Worm (Caenorhabditis elegans) whole organism, L4 larva: ENCODE measurements around the gene max-2.

ENCODE experiments used
- F26F4.8 ChIP-seq: fragments of 200-800 bp; sonication (Bioruptor generic); conservative IDR thresholded peaks from 2 replicates; pipeline ENCODE4 v1.3.6; 2022; ENCODE audit warnings: missing genetic modification characterization, missing compliant biosample characterization
- F37D6.2 ChIP-seq: sonication (generic microtip); optimal IDR thresholded peaks from 2 replicates; lab custom pipeline; 2016; ENCODE audit warnings: mild to moderate bottlenecking, missing genetic modification characterization, missing compliant biosample characterization
- F44E2.7 ChIP-seq: fragments of 200-800 bp; sonication (Bioruptor generic); IDR thresholded peaks from 2 replicates; pipeline ENCODE4 v2.1.2; 2022; ENCODE audit warnings: missing genetic modification characterization, missing compliant biosample characterization
- R02D3.7 ChIP-seq: fragments of 150-350 bp; sonication (generic microtip); optimal IDR thresholded peaks from 3 replicates; lab custom pipeline; 2014; ENCODE audit warnings: missing biosample characterization, missing genetic modification characterization
- Y75B8A.6 ChIP-seq: fragments of 200-800 bp; sonication (Bioruptor generic); IDR thresholded peaks from 2 replicates; pipeline ENCODE4 v1.3.6; 2022; ENCODE audit warnings: missing genetic modification reagents, missing genetic modification characterization, missing compliant biosample characterization
- ZK337.2 ChIP-seq: fragments of 200-800 bp; sonication (Bioruptor generic); IDR thresholded peaks from 2 replicates; pipeline ENCODE4 v1.3.6; 2022; ENCODE audit warnings: missing genetic modification reagents, missing genetic modification characterization, missing compliant biosample characterization
- aly-2 ChIP-seq: sonication (generic microtip); optimal IDR thresholded peaks from 2 replicates; lab custom pipeline; 2018; ENCODE audit warnings: missing biosample characterization, missing genetic modification characterization
- ceh-20 ChIP-seq: fragments of 200-800 bp; sonication (Bioruptor generic); IDR thresholded peaks from 2 replicates; pipeline ENCODE4 v1.3.6; 2022; ENCODE audit warnings: missing genetic modification reagents, missing genetic modification characterization, missing compliant biosample characterization
- ceh-32 ChIP-seq: sonication (generic microtip); optimal IDR thresholded peaks from 2 replicates; lab custom pipeline; 2016; ENCODE audit warnings: mild to moderate bottlenecking, missing genetic modification characterization, missing compliant biosample characterization; ENCODE audit not compliant: poor library complexity
- ceh-44 ChIP-seq: fragments of 200-800 bp; sonication (Bioruptor generic); IDR thresholded peaks from 2 replicates; pipeline ENCODE4 v1.3.6; 2022; ENCODE audit warnings: missing genetic modification reagents, missing genetic modification characterization, missing compliant biosample characterization
- daf-8 ChIP-seq: fragments of 200-800 bp; sonication (Bioruptor generic); IDR thresholded peaks from 2 replicates; pipeline ENCODE4 v1.3.6; 2022; ENCODE audit warnings: missing genetic modification characterization, missing compliant biosample characterization
- dmd-9 ChIP-seq: fragments of 200-800 bp; sonication (Bioruptor generic); IDR thresholded peaks from 2 replicates; pipeline ENCODE4 v1.3.6; 2022; ENCODE audit warnings: missing genetic modification reagents, missing genetic modification characterization, missing compliant biosample characterization
- dve-1 ChIP-seq: sonication (generic microtip); optimal IDR thresholded peaks from 2 replicates; lab custom pipeline; 2017; ENCODE audit warnings: antibody characterized with exemption, mild to moderate bottlenecking, missing genetic modification characterization, missing compliant biosample characterization; ENCODE audit not compliant: insufficient read depth
- fos-1 ChIP-seq: fragments of 150-350 bp; optimal IDR thresholded peaks from 2 replicates; lab custom pipeline; 2014; ENCODE audit warnings: missing biosample characterization, missing genetic modification characterization
- hif-1 ChIP-seq, 2 experiments: sonication (generic microtip); optimal IDR thresholded peaks; 2 replicates each; lab custom pipeline; 2016 to 2017; ENCODE audit warnings: missing compliant biosample characterization in 2 of 2, missing genetic modification characterization in 2 of 2, missing genetic modification reagents in 2 of 2, missing genotype in 2 of 2, mild to moderate bottlenecking in 1 of 2
- hlh-11 ChIP-seq: fragments of 200-800 bp; sonication (Bioruptor generic); optimal IDR thresholded peaks from 2 replicates; lab custom pipeline; 2018; ENCODE audit warnings: mild to moderate bottlenecking, missing genetic modification characterization, missing compliant biosample characterization
- jun-1 ChIP-seq: fragments of 150-350 bp; optimal IDR thresholded peaks from 2 replicates; lab custom pipeline; 2014; ENCODE audit warnings: missing biosample characterization, missing genetic modification reagents, missing genetic modification characterization
- lim-7 ChIP-seq: fragments of 200-800 bp; sonication (Bioruptor generic); IDR thresholded peaks from 2 replicates; pipeline ENCODE4 v1.3.6; 2022; ENCODE audit warnings: missing genetic modification characterization, missing compliant biosample characterization
- lin-13 ChIP-seq: fragments of 150-350 bp; optimal IDR thresholded peaks from 2 replicates; lab custom pipeline; 2014; ENCODE audit warnings: missing biosample characterization, missing genetic modification reagents, missing genetic modification characterization
- lin-29 ChIP-seq: fragments of 200-800 bp; sonication (Bioruptor generic); IDR thresholded peaks from 2 replicates; pipeline ENCODE4 v1.3.6; 2022; ENCODE audit warnings: missing genetic modification reagents, missing genetic modification characterization, missing compliant biosample characterization
- lin-38 ChIP-seq: fragments of 200-800 bp; sonication (Bioruptor generic); IDR thresholded peaks from 2 replicates; pipeline ENCODE4 v1.3.6; 2022; ENCODE audit warnings: missing genetic modification reagents, missing genetic modification characterization, missing compliant biosample characterization
- lir-3 ChIP-seq: sonication (generic microtip); optimal IDR thresholded peaks from 2 replicates; lab custom pipeline; 2016; ENCODE audit warnings: mild to moderate bottlenecking, missing genetic modification characterization, missing compliant biosample characterization
- lsy-2 ChIP-seq, 2 experiments: fragments of 150-350 bp in 1 of 2; sonication (generic microtip) in 1 of 2; optimal IDR thresholded peaks; 2 replicates each; lab custom pipeline; 2014 to 2017; ENCODE audit warnings: missing biosample characterization in 2 of 2, missing genetic modification characterization in 2 of 2
- madf-5 ChIP-seq, 2 experiments: fragments of 200-800 bp; sonication (Bioruptor generic); IDR thresholded peaks; 2 replicates each; pipeline ENCODE4 v1.3.6; 2022; ENCODE audit warnings: missing compliant biosample characterization in 2 of 2, missing genetic modification characterization in 2 of 2
- madf-9 ChIP-seq: fragments of 200-800 bp; sonication (Bioruptor generic); conservative IDR thresholded peaks from 2 replicates; pipeline ENCODE4 v1.3.6; 2022; ENCODE audit warnings: missing genetic modification reagents, missing genetic modification characterization, missing compliant biosample characterization
- mdl-1 ChIP-seq, 2 experiments: fragments of 150-350 bp in 1 of 2; sonication (generic microtip) in 1 of 2; optimal IDR thresholded peaks; 2 replicates each; lab custom pipeline; 2014 to 2017; ENCODE audit warnings: missing biosample characterization in 2 of 2, missing genetic modification characterization in 2 of 2
- mep-1 ChIP-seq: fragments of 150-350 bp; sonication (generic microtip); optimal IDR thresholded peaks from 3 replicates; lab custom pipeline; 2014; ENCODE audit warnings: missing biosample characterization, missing genetic modification characterization
- mxl-2 ChIP-seq: fragments of 200-800 bp; sonication (Bioruptor generic); conservative IDR thresholded peaks from 2 replicates; pipeline ENCODE4 v1.3.6; 2022; ENCODE audit warnings: missing genetic modification reagents, missing genetic modification characterization, missing compliant biosample characterization
- nhr-10 ChIP-seq: fragments of 150-350 bp; optimal IDR thresholded peaks from 2 replicates; lab custom pipeline; 2014; ENCODE audit warnings: missing biosample characterization, missing genetic modification characterization
- nhr-11 ChIP-seq: fragments of 150-350 bp; optimal IDR thresholded peaks from 2 replicates; lab custom pipeline; 2014; ENCODE audit warnings: missing biosample characterization, missing genetic modification characterization
- nhr-111 ChIP-seq: fragments of 200-800 bp; sonication (Bioruptor generic); optimal IDR thresholded peaks from 2 replicates; lab custom pipeline; 2018; ENCODE audit warnings: mild to moderate bottlenecking, missing genetic modification characterization, missing compliant biosample characterization
- nhr-237 ChIP-seq: sonication (generic microtip); optimal IDR thresholded peaks from 2 replicates; lab custom pipeline; 2017; ENCODE audit warnings: missing biosample characterization, missing genetic modification characterization
- nhr-25 ChIP-seq: sonication (generic microtip); optimal IDR thresholded peaks from 2 replicates; lab custom pipeline; 2017; ENCODE audit warnings: missing genetic modification characterization, mild to moderate bottlenecking, missing compliant biosample characterization, antibody characterized with exemption, moderate library complexity, borderline replicate concordance; ENCODE audit not compliant: insufficient read depth
- nhr-28 ChIP-seq: fragments of 150-350 bp; optimal IDR thresholded peaks from 2 replicates; lab custom pipeline; 2014; ENCODE audit warnings: missing biosample characterization, missing genetic modification characterization
- nhr-42 ChIP-seq: fragments of 200-800 bp; sonication (Bioruptor generic); IDR thresholded peaks from 2 replicates; pipeline ENCODE4 v1.3.6; 2022; ENCODE audit warnings: missing genetic modification characterization, missing compliant biosample characterization
- nhr-6 ChIP-seq: fragments of 150-350 bp; optimal IDR thresholded peaks from 2 replicates; lab custom pipeline; 2014; ENCODE audit warnings: missing biosample characterization, missing genetic modification characterization
- php-3 ChIP-seq: fragments of 200-800 bp; sonication (Bioruptor generic); IDR thresholded peaks from 2 replicates; pipeline ENCODE4 v1.3.6; 2022; ENCODE audit warnings: missing genetic modification reagents, missing genetic modification characterization, missing compliant biosample characterization
- pqm-1 ChIP-seq: sonication (generic microtip); optimal IDR thresholded peaks from 2 replicates; lab custom pipeline; 2017; ENCODE audit warnings: missing biosample characterization, missing genetic modification characterization
- rbr-2 ChIP-seq: sonication (generic microtip); optimal IDR thresholded peaks from 2 replicates; lab custom pipeline; 2016; ENCODE audit warnings: missing genotype, missing genetic modification characterization, missing compliant biosample characterization
- saeg-2 ChIP-seq: fragments of 200-800 bp; sonication (Bioruptor generic); IDR thresholded peaks from 2 replicates; pipeline ENCODE4 v1.3.6; 2022; ENCODE audit warnings: missing genetic modification reagents, missing genetic modification characterization, missing compliant biosample characterization
- sdz-12 ChIP-seq: fragments of 200-800 bp; sonication (Bioruptor generic); optimal IDR thresholded peaks from 2 replicates; lab custom pipeline; 2018; ENCODE audit warnings: mild to moderate bottlenecking, missing genetic modification characterization, missing compliant biosample characterization
- snpc-1.2 ChIP-seq: fragments of 200-800 bp; sonication (Bioruptor generic); IDR thresholded peaks from 2 replicates; pipeline ENCODE4 v1.3.6; 2022; ENCODE audit warnings: missing genetic modification reagents, missing genetic modification characterization, missing compliant biosample characterization
- snpc-4 ChIP-seq: fragments of 150-350 bp; optimal IDR thresholded peaks from 2 replicates; lab custom pipeline; 2014; ENCODE audit warnings: missing biosample characterization, missing genetic modification characterization
- spr-1 ChIP-seq: sonication (generic microtip); optimal IDR thresholded peaks from 2 replicates; lab custom pipeline; 2016; ENCODE audit warnings: mild to moderate bottlenecking, missing genetic modification characterization, missing compliant biosample characterization
- spr-3 ChIP-seq: fragments of 200-800 bp; sonication (Bioruptor generic); optimal IDR thresholded peaks from 2 replicates; lab custom pipeline; 2018; ENCODE audit warnings: mild to moderate bottlenecking, missing genetic modification characterization, missing compliant biosample characterization
- tra-1 ChIP-seq: fragments of 200-800 bp; sonication (Bioruptor generic); IDR thresholded peaks from 2 replicates; pipeline ENCODE4 v1.3.6; 2022; ENCODE audit warnings: missing genetic modification reagents, missing genetic modification characterization, missing compliant biosample characterization
- unc-130 ChIP-seq: sonication (generic microtip); optimal IDR thresholded peaks from 2 replicates; lab custom pipeline; 2016; ENCODE audit warnings: missing genetic modification reagents, missing genetic modification characterization, missing compliant biosample characterization
- unc-39 ChIP-seq: sonication (generic microtip); optimal IDR thresholded peaks from 2 replicates; lab custom pipeline; 2017; ENCODE audit warnings: missing biosample characterization, missing genetic modification characterization
- zag-1 ChIP-seq: fragments of 150-350 bp; optimal IDR thresholded peaks from 2 replicates; lab custom pipeline; 2014; ENCODE audit warnings: missing biosample characterization, missing genetic modification characterization
- zfp-2 ChIP-seq: sonication (generic microtip); optimal IDR thresholded peaks from 2 replicates; lab custom pipeline; 2016; ENCODE audit warnings: mild to moderate bottlenecking, missing genetic modification characterization, missing compliant biosample characterization

Gene max-2

ce11 chrII:12994009-12994788, 31.4 kb downstream of the max-2 start (continued):
- TF ChIP-seq nhr-111 (GFP tag; lab: Kevin White, UChicago) (peak; percentile 18), nhr-11 (tag; lab: Kevin White, UChicago) (no peak), madf-9 (no peak), zag-1 (tag; lab: Kevin White, UChicago) (no peak), spr-1 (tag; lab: Kevin White, UChicago) (no peak), tra-1 (GFP tag; lab: Robert Waterston, UW) (no peak), hif-1 (tag; optimal IDR thresholded peaks at IDR 0.05; lab: Kevin White, UChicago) (no peak), Y75B8A.6 (GFP tag; lab: Robert Waterston, UW) (no peak), snpc-4 (tag; lab: Kevin White, UChicago) (no peak), F37D6.2 (tag; lab: Kevin White, UChicago) (no peak), nhr-10 (tag; lab: Kevin White, UChicago) (no peak), nhr-237 (tag; lab: Kevin White, UChicago) (no peak), ceh-32 (tag; lab: Kevin White, UChicago) (no peak), hlh-11 (peak; percentile 53), jun-1 (tag; lab: Kevin White, UChicago) (no peak), lsy-2 (tag; optimal IDR thresholded peaks at IDR 0.05; lab: Kevin White, UChicago) (no peak), php-3 (0 out of 2 replicates have a peak, but pooled peaks have one; percentile 47), pqm-1 (no peak), lin-13 (GFP tag; lab: Kevin White, UChicago) (peak; percentile 40), mdl-1 (tag; optimal IDR thresholded peaks at IDR 0.05; lab: Kevin White, UChicago) (no peak), spr-3 (GFP tag; lab: Kevin White, UChicago) (no peak), saeg-2 (GFP tag; lab: Robert Waterston, UW) (no peak), nhr-28 (tag; lab: Kevin White, UChicago) (no peak), unc-39 (tag; lab: Kevin White, UChicago) (no peak), lin-38 (peak; percentile 71), F26F4.8 (GFP tag; lab: Robert Waterston, UW) (no peak), madf-5 (GFP tag; IDR thresholded peaks at IDR 0.05; lab: Robert Waterston, UW) (no peak), dve-1 (tag; lab: Kevin White, UChicago) (peak; percentile 65), R02D3.7 (tag; lab: Kevin White, UChicago) (no peak), lin-29 (GFP tag; lab: Robert Waterston, UW) (no peak), fos-1 (tag; lab: Kevin White, UChicago) (no peak), rbr-2 (tag; lab: Kevin White, UChicago) (no peak), daf-8 (GFP tag; lab: Robert Waterston, UW) (no peak), zfp-2 (tag; lab: Kevin White, UChicago) (no peak), F44E2.7 (no peak), nhr-6 (no peak), aly-2 (no peak), dmd-9 (GFP tag; lab: Robert Waterston, UW) (no peak), nhr-25 (tag; lab: Kevin White, UChicago) (no peak), ZK337.2 (no peak), ceh-44 (GFP tag; lab: Robert Waterston, UW) (no peak), mep-1 (tag; lab: Kevin White, UChicago) (peak; percentile 21), sdz-12 (GFP tag; lab: Kevin White, UChicago) (no peak), snpc-1.2 (GFP tag; lab: Robert Waterston, UW) (0 out of 2 replicates have a peak, but pooled peaks have one; percentile 24), nhr-42 (GFP tag; lab: Robert Waterston, UW) (peak; percentile 24; the same call in 1 of the 2 replicates), mxl-2 (0 out of 2 replicates have a peak, but pooled peaks have one; percentile 20), lim-7 (peak; percentile 67), ceh-20 (GFP tag; lab: Robert Waterston, UW) (no peak), unc-130 (GFP tag; lab: Kevin White, UChicago) (no peak), lir-3 (tag; lab: Kevin White, UChicago) (no peak)
